Fruit fly (Drosophila melanogaster) whole organism, embryonic: ENCODE measurements around the gene CG4461.

Experiments used
- Aef1 ChIP-seq: fragments of 200-800 bp; sonication (Bioruptor generic); IDR thresholded peaks from 3 replicates; pipeline ENCODE4 v1.3.6; 2022; ENCODE audit warnings: missing biosample characterization, missing genetic modification characterization
- BEAF-32 ChIP-seq: fragments of 200-800 bp; sonication (Bioruptor generic); optimal IDR thresholded peaks from 3 replicates; lab custom pipeline; 2017; ENCODE audit warnings: missing biosample characterization, missing genetic modification characterization, mild to moderate bottlenecking, moderate library complexity, missing genetic modification reagents
- Bteb2 ChIP-seq: fragments of 200-800 bp; sonication (Bioruptor generic); optimal IDR thresholded peaks from 2 replicates; lab custom pipeline; 2016; ENCODE audit warnings: missing biosample characterization, missing genetic modification characterization
- C15 ChIP-seq: fragments of 200-800 bp; sonication (Bioruptor generic); IDR thresholded peaks from 3 replicates; pipeline ENCODE4 v1.3.6; 2022; ENCODE audit warnings: missing biosample characterization, missing genetic modification characterization
- CG12236 ChIP-seq: fragments of 200-800 bp; sonication (Bioruptor generic); optimal IDR thresholded peaks from 2 replicates; lab custom pipeline; 2016; ENCODE audit warnings: missing biosample characterization, missing genetic modification characterization
- CG12659 ChIP-seq: fragments of 200-800 bp; sonication (Bioruptor generic); optimal IDR thresholded peaks from 3 replicates; lab custom pipeline; 2017; ENCODE audit warnings: mild to moderate bottlenecking, missing biosample characterization, missing genetic modification reagents, missing genetic modification characterization
- CG13894 ChIP-seq: fragments of 200-800 bp; sonication (Bioruptor generic); optimal IDR thresholded peaks from 3 replicates; lab custom pipeline; 2018; ENCODE audit warnings: missing biosample characterization, mild to moderate bottlenecking, missing genetic modification characterization, moderate library complexity
- CG17568 ChIP-seq: fragments of 200-800 bp; sonication (Bioruptor generic); optimal IDR thresholded peaks from 2 replicates; lab custom pipeline; 2018; ENCODE audit warnings: missing biosample characterization, mild to moderate bottlenecking, missing genetic modification characterization, moderate library complexity
- CG1792 ChIP-seq: fragments of 200-800 bp; sonication (Bioruptor generic); optimal IDR thresholded peaks from 2 replicates; lab custom pipeline; 2016; ENCODE audit warnings: missing biosample characterization, missing genetic modification characterization
- CG18262 ChIP-seq: fragments of 200-800 bp; optimal IDR thresholded peaks from 3 replicates; lab custom pipeline; 2019; ENCODE audit warnings: missing biosample characterization, mild to moderate bottlenecking, missing genetic modification characterization, moderate library complexity
- CG2712 ChIP-seq: fragments of 200-800 bp; optimal IDR thresholded peaks from 3 replicates; lab custom pipeline; 2019; ENCODE audit warnings: missing biosample characterization, mild to moderate bottlenecking, missing genetic modification characterization, moderate library complexity
- CG30403 ChIP-seq: fragments of 200-800 bp; sonication (Bioruptor generic); optimal IDR thresholded peaks from 3 replicates; lab custom pipeline; 2016; ENCODE audit warnings: missing biosample characterization, missing genetic modification characterization
- CG3163 ChIP-seq: fragments of 200-800 bp; sonication (Bioruptor generic); optimal IDR thresholded peaks from 3 replicates; lab custom pipeline; 2016; ENCODE audit warnings: missing biosample characterization, missing genetic modification characterization
- CG34422 ChIP-seq: fragments of 200-800 bp; sonication (Bioruptor generic); IDR thresholded peaks from 3 replicates; pipeline ENCODE4 v1.3.6; 2022; ENCODE audit warnings: missing biosample characterization, missing genetic modification characterization
- CG4282 ChIP-seq: fragments of 200-800 bp; sonication (Bioruptor generic); optimal IDR thresholded peaks from 2 replicates; lab custom pipeline; 2016; ENCODE audit warnings: missing biosample characterization, missing genetic modification characterization
- CG4424 ChIP-seq: fragments of 200-800 bp; sonication (Bioruptor generic); optimal IDR thresholded peaks from 3 replicates; lab custom pipeline; 2016; ENCODE audit warnings: missing biosample characterization, missing genetic modification characterization
- CG4617 ChIP-seq: fragments of 200-800 bp; sonication (Bioruptor generic); optimal IDR thresholded peaks from 3 replicates; lab custom pipeline; 2016; ENCODE audit warnings: missing biosample characterization, missing genetic modification characterization, borderline replicate concordance
- CG6683 ChIP-seq: fragments of 200-800 bp; sonication (Bioruptor generic); optimal IDR thresholded peaks from 2 replicates; lab custom pipeline; 2017; ENCODE audit warnings: missing biosample characterization, mild to moderate bottlenecking, missing genetic modification characterization, missing genetic modification reagents
- CG6854 ChIP-seq: fragments of 200-800 bp; sonication (Bioruptor generic); optimal IDR thresholded peaks from 3 replicates; lab custom pipeline; 2017; ENCODE audit warnings: missing biosample characterization, mild to moderate bottlenecking, missing genetic modification characterization
- CG9817 ChIP-seq: fragments of 200-800 bp; sonication (Bioruptor generic); optimal IDR thresholded peaks from 2 replicates; lab custom pipeline; 2018; ENCODE audit warnings: missing biosample characterization, mild to moderate bottlenecking, missing genetic modification characterization, moderate library complexity
- CHES-1-like ChIP-seq: fragments of 200-800 bp; sonication (Bioruptor generic); optimal IDR thresholded peaks from 2 replicates; lab custom pipeline; 2016; ENCODE audit warnings: missing biosample characterization, missing genetic modification characterization
- D19B ChIP-seq: fragments of 200-800 bp; sonication (Bioruptor generic); optimal IDR thresholded peaks from 2 replicates; lab custom pipeline; 2017; ENCODE audit warnings: missing biosample characterization, mild to moderate bottlenecking, missing genetic modification characterization
- Dfd ChIP-seq, 2 experiments: fragments of >200 bp; optimal IDR thresholded peaks; 2 replicates each; lab custom pipeline; 2017; ENCODE audit warnings: missing biosample characterization in 2 of 2, missing genetic modification characterization in 2 of 2
- Ets65A ChIP-seq: fragments of 200-800 bp; sonication (Bioruptor generic); peaks from one replicate; lab custom pipeline; 2016; ENCODE audit warnings: missing biosample characterization, missing genetic modification characterization
- HLH54F ChIP-seq: fragments of 200-800 bp; sonication (Bioruptor generic); optimal IDR thresholded peaks from 3 replicates; lab custom pipeline; 2016; ENCODE audit warnings: missing biosample characterization, missing genetic modification characterization
- HmgD ChIP-seq: fragments of 200-800 bp; sonication (Bioruptor generic); optimal IDR thresholded peaks from 3 replicates; lab custom pipeline; 2016; ENCODE audit warnings: missing biosample characterization, missing genetic modification characterization
- Ptx1 ChIP-seq: fragments of 200-800 bp; sonication (Bioruptor generic); IDR thresholded peaks from 2 replicates; pipeline ENCODE4 v1.3.6; 2022; ENCODE audit warnings: missing biosample characterization, missing genetic modification characterization
- Ssrp ChIP-seq: fragments of 200-800 bp; sonication (Bioruptor generic); optimal IDR thresholded peaks from 2 replicates; lab custom pipeline; 2018; ENCODE audit warnings: missing biosample characterization, mild to moderate bottlenecking, missing genetic modification characterization, moderate library complexity
- Taf1 ChIP-seq: fragments of 200-800 bp; sonication (Bioruptor generic); IDR thresholded peaks from 2 replicates; pipeline ENCODE4 v1.3.6; 2022; ENCODE audit warnings: missing biosample characterization, missing genetic modification characterization
- Vsx1 ChIP-seq: fragments of 200-800 bp; sonication (Bioruptor generic); optimal IDR thresholded peaks from 2 replicates; lab custom pipeline; 2017; ENCODE audit warnings: missing biosample characterization, mild to moderate bottlenecking, missing genetic modification characterization, missing genetic modification reagents
- chif ChIP-seq, 2 experiments: fragments of 200-800 bp; sonication (Bioruptor generic); optimal IDR thresholded peaks; 3 replicates each; lab custom pipeline; 2016; ENCODE audit warnings: missing biosample characterization in 2 of 2, missing genetic modification characterization in 2 of 2
- croc ChIP-seq: fragments of 200-800 bp; sonication (Bioruptor generic); conservative IDR thresholded peaks from 3 replicates; pipeline ENCODE4 v1.3.6; 2022; ENCODE audit warnings: missing biosample characterization, missing genetic modification characterization
- dimm ChIP-seq: fragments of 200-800 bp; sonication (Bioruptor generic); IDR thresholded peaks from 2 replicates; pipeline ENCODE4 v1.3.6; 2022; ENCODE audit warnings: missing biosample characterization, missing genetic modification characterization
- emc ChIP-seq: fragments of 200-800 bp; sonication (Bioruptor generic); optimal IDR thresholded peaks from 2 replicates; lab custom pipeline; 2016; ENCODE audit warnings: missing biosample characterization, missing genetic modification characterization
- ewg ChIP-seq: fragments of 200-800 bp; sonication (Bioruptor generic); optimal IDR thresholded peaks from 3 replicates; lab custom pipeline; 2017; ENCODE audit warnings: mild to moderate bottlenecking, missing biosample characterization, missing genetic modification reagents, missing genetic modification characterization
- gcm ChIP-seq: fragments of 200-800 bp; sonication (Bioruptor generic); optimal IDR thresholded peaks from 2 replicates; lab custom pipeline; 2019; ENCODE audit warnings: missing biosample characterization, mild to moderate bottlenecking, missing genetic modification characterization, moderate library complexity
- gcm2 ChIP-seq: fragments of 200-800 bp; sonication (Bioruptor generic); optimal IDR thresholded peaks from 2 replicates; lab custom pipeline; 2016; ENCODE audit warnings: missing biosample characterization, missing genetic modification characterization
- grau ChIP-seq: fragments of 200-800 bp; optimal IDR thresholded peaks from 3 replicates; lab custom pipeline; 2019; ENCODE audit warnings: missing biosample characterization, mild to moderate bottlenecking, missing genetic modification characterization, moderate library complexity
- kah ChIP-seq: fragments of 200-800 bp; sonication (Bioruptor generic); optimal IDR thresholded peaks from 2 replicates; lab custom pipeline; 2018; ENCODE audit warnings: missing biosample characterization, mild to moderate bottlenecking, missing genetic modification characterization
- kay ChIP-seq: fragments of 200-800 bp; sonication (Bioruptor generic); optimal IDR thresholded peaks from 2 replicates; lab custom pipeline; 2016; ENCODE audit warnings: missing biosample characterization, missing genetic modification characterization
- maf-S ChIP-seq: fragments of 200-800 bp; sonication (Bioruptor generic); optimal IDR thresholded peaks from 2 replicates; lab custom pipeline; 2016; ENCODE audit warnings: missing biosample characterization, missing genetic modification characterization
- mam ChIP-seq: fragments of 200-800 bp; sonication (Bioruptor generic); optimal IDR thresholded peaks from 3 replicates; lab custom pipeline; 2016; ENCODE audit warnings: missing biosample characterization, missing genetic modification characterization
- nau ChIP-seq: fragments of 200-800 bp; sonication (Bioruptor generic); optimal IDR thresholded peaks from 3 replicates; lab custom pipeline; 2017; ENCODE audit warnings: missing biosample characterization, mild to moderate bottlenecking, missing genetic modification characterization, missing genetic modification reagents
- oc ChIP-seq: fragments of 200-800 bp; sonication (Bioruptor generic); optimal IDR thresholded peaks from 2 replicates; lab custom pipeline; 2018; ENCODE audit warnings: missing biosample characterization, mild to moderate bottlenecking, missing genetic modification characterization, moderate library complexity
- phol ChIP-seq: fragments of 200-800 bp; sonication (Bioruptor generic); optimal IDR thresholded peaks from 3 replicates; lab custom pipeline; 2018; ENCODE audit warnings: missing biosample characterization, mild to moderate bottlenecking, missing genetic modification characterization, moderate library complexity
- ro ChIP-seq: fragments of 200-800 bp; sonication (Bioruptor generic); IDR thresholded peaks from 2 replicates; pipeline ENCODE4 v1.3.6; 2022; ENCODE audit warnings: missing biosample characterization, missing genetic modification characterization
- schlank ChIP-seq: fragments of 200-800 bp; sonication (Bioruptor generic); optimal IDR thresholded peaks from 2 replicates; lab custom pipeline; 2018; ENCODE audit warnings: missing biosample characterization, mild to moderate bottlenecking, missing genetic modification characterization
- scrt ChIP-seq: fragments of 200-800 bp; sonication (Bioruptor generic); optimal IDR thresholded peaks from 2 replicates; lab custom pipeline; 2018; ENCODE audit warnings: missing biosample characterization, mild to moderate bottlenecking, missing genetic modification characterization, moderate library complexity
- slbo ChIP-seq: fragments of 200-800 bp; sonication (Bioruptor generic); IDR thresholded peaks from 2 replicates; pipeline ENCODE4 v1.3.6; 2022; ENCODE audit warnings: missing biosample characterization, missing genetic modification characterization
- slp2 ChIP-seq: fragments of 200-800 bp; sonication (Bioruptor generic); optimal IDR thresholded peaks from 2 replicates; lab custom pipeline; 2016; ENCODE audit warnings: missing biosample characterization, missing genetic modification characterization
- sob ChIP-seq: fragments of 200-800 bp; sonication (Bioruptor generic); IDR thresholded peaks from 2 replicates; pipeline ENCODE4 v1.3.6; 2022; ENCODE audit warnings: missing biosample characterization, missing genetic modification characterization
- sr ChIP-seq: fragments of 200-800 bp; sonication (Bioruptor generic); IDR thresholded peaks from 3 replicates; pipeline ENCODE4 v1.3.6; 2022; ENCODE audit warnings: missing biosample characterization, missing genetic modification characterization
- sug ChIP-seq: fragments of 200-800 bp; optimal IDR thresholded peaks from 2 replicates; lab custom pipeline; 2019; ENCODE audit warnings: missing biosample characterization, mild to moderate bottlenecking, missing genetic modification characterization, moderate library complexity

The CG4461 gene

dm6 chr3L:9425838-9426237 lies 50.6 kb downstream of the CG4461 start (continued):
- TF ChIP-seq CG2712, result peak; percentile 22
- no peak for TF ChIP-seq CG34422 (GFP tag; lab: Robert Waterston, UW)
- no peak for TF ChIP-seq dimm
- no peak for TF ChIP-seq Ptx1 (GFP tag; lab: Robert Waterston, UW)
- peak; percentile 35 for TF ChIP-seq grau
- TF ChIP-seq CHES-1-like (GFP tag; lab: Kevin White, UChicago), result no peak
- TF ChIP-seq sob (GFP tag; lab: Robert Waterston, UW), result no peak
- no peak for TF ChIP-seq CG6854 (GFP tag; lab: Kevin White, UChicago)
- TF ChIP-seq Vsx1 (GFP tag; lab: Kevin White, UChicago), result peak; percentile 37
- TF ChIP-seq CG6683 (GFP tag; lab: Kevin White, UChicago), result no peak
- no peak for TF ChIP-seq CG13894 (tag; lab: Kevin White, UChicago)
- no peak for TF ChIP-seq emc
- no peak for TF ChIP-seq CG1792
- TF ChIP-seq kah, result no peak
- TF ChIP-seq Dfd (GFP tag; optimal IDR thresholded peaks at IDR 0.05; lab: Kevin White, UChicago), result no peak
- no peak for TF ChIP-seq CG4282 (GFP tag; lab: Kevin White, UChicago)
- TF ChIP-seq ro (GFP tag; lab: Robert Waterston, UW), result no peak
- peak; percentile 19; the same call in 1 of the 3 replicates for TF ChIP-seq sr (GFP tag; lab: Robert Waterston, UW)
- TF ChIP-seq CG30403 (GFP tag; lab: Kevin White, UChicago), result peak; percentile 29
- TF ChIP-seq gcm2 (GFP tag; lab: Kevin White, UChicago), result no peak
- TF ChIP-seq schlank (tag; lab: Kevin White, UChicago), result no peak
- TF ChIP-seq mam (GFP tag; lab: Kevin White, UChicago), result peak; percentile 13
- TF ChIP-seq maf-S (GFP tag; lab: Kevin White, UChicago), result no peak
- TF ChIP-seq CG12659 (GFP tag; lab: Kevin White, UChicago), result no peak
- no peak for TF ChIP-seq chif (GFP tag; optimal IDR thresholded peaks at IDR 0.05; lab: Kevin White, UChicago)
- no peak for TF ChIP-seq oc (tag; lab: Kevin White, UChicago)
- TF ChIP-seq Ssrp (tag; lab: Kevin White, UChicago), result peak; percentile 28
- no peak for TF ChIP-seq ewg (GFP tag; lab: Kevin White, UChicago)
- TF ChIP-seq CG9817 (tag; lab: Kevin White, UChicago), result no peak
- TF ChIP-seq CG3163 (GFP tag; lab: Kevin White, UChicago), result no peak
- no peak for TF ChIP-seq CG4617 (GFP tag; lab: Kevin White, UChicago)
- TF ChIP-seq D19B (GFP tag; lab: Kevin White, UChicago), result no peak
- no peak for TF ChIP-seq HmgD
- TF ChIP-seq croc (GFP tag; lab: Robert Waterston, UW), result no peak
- peak; percentile 16 for TF ChIP-seq phol (tag; lab: Kevin White, UChicago)
- TF ChIP-seq slbo (GFP tag; lab: Robert Waterston, UW), result no peak
- no peak for TF ChIP-seq kay (GFP tag; lab: Kevin White, UChicago)
- no peak for TF ChIP-seq CG12236 (GFP tag; lab: Kevin White, UChicago)
- no peak for TF ChIP-seq HLH54F (GFP tag; lab: Kevin White, UChicago)
- no peak for TF ChIP-seq CG17568 (GFP tag; lab: Kevin White, UChicago)
- no peak for TF ChIP-seq nau (GFP tag; lab: Kevin White, UChicago)
- no peak for TF ChIP-seq CG4424
- no peak for TF ChIP-seq Ets65A (GFP tag; lab: Kevin White, UChicago)
- no peak for TF ChIP-seq gcm
- TF ChIP-seq CG18262 (tag; lab: Kevin White, UChicago), result no peak
- no peak for TF ChIP-seq BEAF-32 (GFP tag; lab: Kevin White, UChicago)
- no peak for TF ChIP-seq slp2
- TF ChIP-seq C15 (GFP tag; lab: Robert Waterston, UW), result no peak
- TF ChIP-seq scrt (GFP tag; lab: Kevin White, UChicago), result no peak
- no peak for TF ChIP-seq Taf1 (GFP tag; lab: Robert Waterston, UW)
- TF ChIP-seq Bteb2 (GFP tag; lab: Kevin White, UChicago), result no peak
- TF ChIP-seq sug (tag; lab: Kevin White, UChicago), result no peak
- no peak for TF ChIP-seq Aef1 (GFP tag; lab: Robert Waterston, UW)
